Fruit fly (Drosophila melanogaster): Measurements from ENCODE around the gene tll.

tll gene

DNA sequence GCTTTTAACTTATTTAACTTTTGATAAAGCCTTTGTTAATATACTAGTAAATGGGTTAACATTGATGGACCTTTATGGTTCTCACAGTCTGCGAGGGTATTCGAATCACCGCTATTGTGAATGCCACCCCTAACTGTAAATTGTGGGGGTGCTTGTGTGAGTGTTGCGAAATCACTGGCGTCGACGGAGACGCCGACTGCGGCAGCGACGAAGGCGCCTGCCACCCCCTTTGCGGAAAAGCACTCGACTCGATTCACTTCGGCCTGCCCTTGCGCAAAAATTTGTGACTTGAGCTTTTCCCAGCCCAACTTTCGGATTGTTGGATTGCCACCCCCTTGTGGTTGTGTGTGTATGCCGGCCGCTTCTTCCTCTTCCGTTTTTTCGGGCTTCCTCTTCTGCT, 27.9 kb downstream of the tll start:
- no peak for TF ChIP-seq Dll (optimal IDR thresholded peaks at IDR 0.05)
- no peak for TF ChIP-seq usp (GFP tag; optimal IDR thresholded peaks at IDR 0.05)
- no peak for TF ChIP-seq psq (optimal IDR thresholded peaks at IDR 0.05)
- TF ChIP-seq pan (optimal IDR thresholded peaks at IDR 0.05): no peak
- TF ChIP-seq EcR (GFP tag; optimal IDR thresholded peaks at IDR 0.05): no peak
- no peak for TF ChIP-seq CG8478 (optimal IDR thresholded peaks at IDR 0.05)

- TF ChIP-seq psq (optimal IDR thresholded peaks at IDR 0.05): no peak
Observed at dm6 chr3R:30880894-30881293, 28.8 kb downstream of the tll start, which contains the start of gene CG12071. TSS of gene CG12071 (minus strand) at chr3R:30881027.

DNA sequence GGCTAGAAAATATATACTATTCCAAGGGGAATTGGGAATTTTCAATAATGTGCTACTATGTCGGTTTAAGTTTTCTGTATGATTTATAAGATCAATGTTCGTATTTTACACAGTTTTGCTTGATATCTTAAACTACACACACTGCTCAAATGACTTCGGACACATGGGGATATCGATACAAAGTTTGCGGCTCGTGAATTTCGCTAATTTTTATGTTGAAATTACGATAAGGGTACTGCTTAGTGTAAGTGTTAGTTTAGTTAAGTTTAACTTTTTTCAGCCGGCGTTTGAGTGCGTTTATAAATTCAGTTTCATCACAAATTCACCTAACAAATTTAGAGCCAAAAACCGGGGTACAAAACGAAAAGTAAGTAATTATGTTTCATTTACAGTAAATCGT, 31.3 kb downstream of the tll start, which contains the start of gene CG15547:
Gene CG15547 (minus strand): TSS at position 101 of the 400 bp plus-strand sequence.
- no peak for TF ChIP-seq usp (GFP tag; optimal IDR thresholded peaks at IDR 0.05)
- no peak for TF ChIP-seq pan (optimal IDR thresholded peaks at IDR 0.05)
- TF ChIP-seq CG8478 (optimal IDR thresholded peaks at IDR 0.05): no peak
- no peak for TF ChIP-seq psq (optimal IDR thresholded peaks at IDR 0.05)
- no peak for TF ChIP-seq Dll (optimal IDR thresholded peaks at IDR 0.05)
- TF ChIP-seq EcR (GFP tag; optimal IDR thresholded peaks at IDR 0.05): no peak

DNA sequence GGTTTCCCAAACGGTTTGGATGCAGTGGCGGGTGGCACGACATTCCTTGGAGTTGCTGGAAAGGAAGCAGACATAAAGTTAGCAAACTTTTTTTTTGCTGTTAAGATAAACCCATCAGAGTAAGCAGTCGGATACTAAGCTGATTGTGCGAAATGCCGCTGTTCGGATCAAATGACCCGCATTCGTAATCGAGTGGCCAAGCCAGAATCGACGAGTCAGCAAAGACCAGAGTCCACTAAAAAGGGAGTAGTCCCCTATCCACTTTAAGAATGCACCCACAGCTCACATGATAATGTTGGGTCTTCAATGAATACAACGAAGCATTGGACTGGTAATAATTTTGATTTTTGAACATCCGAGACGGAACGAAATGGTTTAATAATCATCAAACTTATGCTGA, 34.7 kb downstream of the tll start:
- TF ChIP-seq Dll (optimal IDR thresholded peaks at IDR 0.05) (no peak), CG8478 (optimal IDR thresholded peaks at IDR 0.05) (no peak), EcR (GFP tag; optimal IDR thresholded peaks at IDR 0.05) (no peak), usp (GFP tag; optimal IDR thresholded peaks at IDR 0.05) (no peak), pan (optimal IDR thresholded peaks at IDR 0.05) (no peak), psq (optimal IDR thresholded peaks at IDR 0.05) (no peak)

DNA sequence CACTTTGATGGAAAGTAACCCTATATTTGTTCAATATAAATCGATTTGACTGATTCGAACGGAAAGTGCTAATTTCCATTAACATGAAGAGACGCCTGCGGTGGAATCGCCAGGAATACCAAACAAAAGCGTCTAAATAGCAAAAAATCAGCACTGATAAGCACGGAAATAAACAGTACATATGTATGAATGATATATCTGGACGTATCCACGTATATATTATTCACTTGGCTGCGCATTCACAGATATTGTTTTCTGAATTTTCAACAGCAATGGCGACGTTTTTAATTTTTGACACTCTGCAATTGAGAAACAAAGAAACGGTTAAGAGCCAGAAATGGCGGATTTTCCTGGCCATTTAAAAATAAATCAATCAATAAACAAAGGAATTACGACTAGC, 35.2 kb downstream of the tll start:
- TF ChIP-seq psq (optimal IDR thresholded peaks at IDR 0.05) (no peak), Dll (optimal IDR thresholded peaks at IDR 0.05) (no peak), CG8478 (optimal IDR thresholded peaks at IDR 0.05) (no peak), EcR (GFP tag; optimal IDR thresholded peaks at IDR 0.05) (no peak), pan (optimal IDR thresholded peaks at IDR 0.05) (no peak)

DNA sequence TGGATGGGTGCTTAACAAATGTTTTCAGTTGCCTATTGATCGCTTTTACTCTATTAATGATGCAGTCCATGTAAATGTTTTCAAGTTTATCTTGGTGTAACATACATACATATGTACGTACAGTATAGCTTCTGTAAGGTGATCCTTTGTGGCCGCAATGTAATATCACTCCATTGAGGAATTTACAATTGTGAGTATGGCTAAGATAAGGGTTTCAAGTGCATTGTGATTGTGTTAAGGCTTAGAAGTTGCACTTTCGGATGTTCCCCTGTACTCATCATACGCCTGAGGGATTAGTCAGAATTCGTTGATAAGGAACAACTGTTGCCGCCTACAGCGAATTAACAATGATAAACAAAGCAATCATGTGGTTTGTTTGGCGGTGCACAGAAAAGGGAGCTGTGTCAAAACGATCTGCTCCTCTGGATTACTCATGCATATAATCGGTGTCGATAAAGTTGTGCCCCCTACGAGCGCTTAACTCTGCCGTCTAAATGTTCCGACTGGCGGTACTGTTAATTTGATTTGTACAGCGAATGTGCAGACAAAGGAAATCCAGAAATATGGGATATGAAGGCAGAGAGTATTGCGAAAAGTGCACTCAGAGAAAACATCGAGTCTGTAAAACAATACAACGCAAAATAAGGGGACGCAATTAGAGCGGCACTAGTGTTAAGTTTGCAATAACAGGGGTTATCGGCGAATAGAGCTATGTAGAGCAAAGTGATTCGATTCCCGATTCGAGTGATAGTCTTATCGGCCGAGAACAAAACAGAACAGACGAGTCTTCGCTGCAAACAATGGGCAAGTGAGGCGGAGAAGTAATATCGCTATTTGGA, 35.8 kb downstream of the tll start:
- TF ChIP-seq EcR (GFP tag; optimal IDR thresholded peaks at IDR 0.05) (no peak), psq (optimal IDR thresholded peaks at IDR 0.05) (peak; percentile 25)

DNA sequence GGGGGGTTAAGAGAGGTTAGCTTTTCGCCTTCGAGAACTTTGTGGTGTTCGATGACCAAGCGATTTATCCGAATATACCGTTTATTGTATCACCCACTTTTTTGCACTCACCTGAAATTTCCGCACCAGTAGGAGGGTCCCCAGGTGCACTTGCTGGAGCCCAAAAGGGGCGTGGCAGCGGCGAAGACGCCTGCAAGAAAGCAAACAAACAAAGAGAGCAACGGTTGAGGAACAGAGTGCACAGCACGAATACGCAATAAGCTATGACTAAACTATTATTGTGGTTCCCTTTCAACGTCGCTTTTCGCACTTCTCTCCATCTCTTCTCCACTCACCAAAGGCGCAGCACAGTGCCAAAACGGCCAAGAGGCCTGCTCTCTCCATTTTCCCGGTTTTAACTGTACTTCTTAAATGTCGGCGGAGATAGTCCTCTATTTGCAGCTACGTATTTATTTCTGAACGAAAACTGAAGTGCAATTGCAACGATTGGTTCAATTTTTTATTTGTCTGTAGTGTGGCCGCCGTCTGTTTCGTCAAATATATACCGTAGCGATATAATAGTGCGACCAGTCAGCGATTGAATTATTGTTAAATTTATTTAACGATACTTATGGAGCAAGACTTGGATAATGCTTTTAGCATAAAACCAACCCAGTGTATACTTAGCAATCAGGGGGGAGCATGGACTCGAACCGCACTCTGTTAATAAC, 36.6 kb downstream of the tll start, which contains the start of gene Sap-r:
Gene Sap-r (minus strand): TSS at position 513 of the 710 bp plus-strand sequence.
- no peak for TF ChIP-seq pan (optimal IDR thresholded peaks at IDR 0.05)
- no peak for TF ChIP-seq Dll (optimal IDR thresholded peaks at IDR 0.05)
- no peak for TF ChIP-seq usp (GFP tag; optimal IDR thresholded peaks at IDR 0.05)
- TF ChIP-seq EcR (GFP tag; optimal IDR thresholded peaks at IDR 0.05): no peak

DNA sequence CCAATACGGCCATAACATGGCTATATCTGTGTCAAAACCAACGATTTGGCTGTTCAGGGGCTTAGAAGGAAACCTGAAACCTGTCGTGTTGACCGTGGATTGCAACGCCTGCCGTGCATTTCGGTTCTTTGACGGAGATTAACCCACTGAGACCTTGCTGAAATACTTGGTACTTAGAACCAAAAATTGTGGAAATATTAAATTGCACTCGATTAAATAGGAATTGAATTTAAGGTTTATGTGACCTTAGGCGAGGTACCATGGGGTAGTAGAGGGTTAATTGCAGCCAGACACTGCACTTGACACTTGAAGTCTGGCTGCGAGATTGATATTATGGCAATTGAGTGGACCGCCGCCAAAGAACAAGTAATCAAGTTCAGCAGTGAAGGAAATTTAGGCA, 37.9 kb downstream of the tll start:
- TF ChIP-seq usp (GFP tag; optimal IDR thresholded peaks at IDR 0.05): no peak
- TF ChIP-seq pan (optimal IDR thresholded peaks at IDR 0.05): no peak
- TF ChIP-seq psq (optimal IDR thresholded peaks at IDR 0.05): no peak
- TF ChIP-seq CG8478 (optimal IDR thresholded peaks at IDR 0.05): no peak
- no peak for TF ChIP-seq Dll (optimal IDR thresholded peaks at IDR 0.05)
- no peak for TF ChIP-seq EcR (GFP tag; optimal IDR thresholded peaks at IDR 0.05)

- no peak for TF ChIP-seq pan (optimal IDR thresholded peaks at IDR 0.05)
- TF ChIP-seq usp (GFP tag; optimal IDR thresholded peaks at IDR 0.05): no peak
- TF ChIP-seq psq (optimal IDR thresholded peaks at IDR 0.05): no peak
- TF ChIP-seq EcR (GFP tag; optimal IDR thresholded peaks at IDR 0.05): no peak
- TF ChIP-seq Dll (optimal IDR thresholded peaks at IDR 0.05): no peak
- no peak for TF ChIP-seq CG8478 (optimal IDR thresholded peaks at IDR 0.05)
Observed at dm6 chr3R:30893738-30894137, 41.6 kb downstream of the tll start, which contains the start of gene Cyp4c3. TSS of gene Cyp4c3 (plus strand) at chr3R:30894038.

dm6 chr3R:30902061-30902460, 49.9 kb downstream of the tll start, which contains the start of gene CG33483:
TSS of gene CG33483 (minus strand) at chr3R:30902161.
- TF ChIP-seq CG8478 (optimal IDR thresholded peaks at IDR 0.05) (no peak), EcR (GFP tag; optimal IDR thresholded peaks at IDR 0.05) (no peak), usp (GFP tag; optimal IDR thresholded peaks at IDR 0.05) (no peak), psq (optimal IDR thresholded peaks at IDR 0.05) (no peak), Dll (optimal IDR thresholded peaks at IDR 0.05) (no peak), pan (optimal IDR thresholded peaks at IDR 0.05) (no peak)

- TF ChIP-seq psq (optimal IDR thresholded peaks at IDR 0.05) (no peak), usp (GFP tag; optimal IDR thresholded peaks at IDR 0.05) (no peak), CG8478 (optimal IDR thresholded peaks at IDR 0.05) (no peak), Dll (optimal IDR thresholded peaks at IDR 0.05) (no peak), EcR (GFP tag; optimal IDR thresholded peaks at IDR 0.05) (no peak), pan (optimal IDR thresholded peaks at IDR 0.05) (no peak)
Observed at dm6 chr3R:30903994-30904393, 51.9 kb downstream of the tll start.

Measured in whole organism.